Worm (Caenorhabditis elegans) whole organism, L1 larva: ENCODE results near the gene srx-90.

Experiments used
- ama-1 ChIP-seq: fragments of 150-350 bp; optimal IDR thresholded peaks from 2 replicates; lab custom pipeline; 2014
- ceh-82 ChIP-seq, 3 experiments: fragments of 150-350 bp in 1 of 3; sonication (generic microtip) in 2 of 3; optimal IDR thresholded peaks; 2 replicates each; lab custom pipeline; 2014 to 2017; ENCODE audit warnings: missing biosample characterization in 3 of 3, missing genetic modification characterization in 3 of 3
- ces-1 ChIP-seq: fragments of 150-350 bp; optimal IDR thresholded peaks from 2 replicates; lab custom pipeline; 2014; ENCODE audit warnings: missing biosample characterization, missing genetic modification reagents, missing genetic modification characterization
- fos-1 ChIP-seq: fragments of 150-350 bp; optimal IDR thresholded peaks from 2 replicates; lab custom pipeline; 2014; ENCODE audit warnings: missing biosample characterization, missing genetic modification characterization
- lin-13 ChIP-seq: fragments of 150-350 bp; optimal IDR thresholded peaks from 2 replicates; lab custom pipeline; 2014; ENCODE audit warnings: missing biosample characterization, missing genetic modification reagents, missing genetic modification characterization
- lin-15B ChIP-seq: fragments of 150-350 bp; sonication (generic microtip); optimal IDR thresholded peaks from 3 replicates; lab custom pipeline; 2014; ENCODE audit warnings: missing biosample characterization, missing genetic modification characterization
- lsy-2 ChIP-seq, 2 experiments: fragments of 150-350 bp; optimal IDR thresholded peaks; 2 replicates each; lab custom pipeline; 2014; ENCODE audit warnings: missing biosample characterization in 2 of 2, missing genetic modification characterization in 2 of 2
- nhr-237 ChIP-seq: fragments of 150-350 bp; optimal IDR thresholded peaks from 2 replicates; lab custom pipeline; 2014; ENCODE audit warnings: missing biosample characterization, missing genetic modification characterization
- nhr-76 ChIP-seq: sonication (generic microtip); optimal IDR thresholded peaks from 2 replicates; lab custom pipeline; 2017; ENCODE audit warnings: missing biosample characterization, missing genetic modification characterization
- nhr-90 ChIP-seq: sonication (generic microtip); optimal IDR thresholded peaks from 2 replicates; lab custom pipeline; 2016; ENCODE audit warnings: mild to moderate bottlenecking, missing genetic modification characterization, missing compliant biosample characterization; ENCODE audit not compliant: poor library complexity
- rnt-1 ChIP-seq: sonication (generic microtip); optimal IDR thresholded peaks from 2 replicates; lab custom pipeline; 2016; ENCODE audit warnings: mild to moderate bottlenecking, missing genetic modification characterization, moderate library complexity, missing compliant biosample characterization
- unc-62 ChIP-seq: fragments of 150-350 bp; optimal IDR thresholded peaks from 2 replicates; lab custom pipeline; 2014; ENCODE audit warnings: missing biosample characterization, missing genetic modification reagents, missing genetic modification characterization
- unc-86 ChIP-seq: sonication (generic microtip); optimal IDR thresholded peaks from 2 replicates; lab custom pipeline; 2016; ENCODE audit warnings: missing genetic modification characterization, missing compliant biosample characterization
- ztf-11 ChIP-seq, 2 experiments: sonication (generic microtip); optimal IDR thresholded peaks; 2 replicates each; lab custom pipeline; 2016 to 2017; ENCODE audit warnings: missing genetic modification characterization in 2 of 2, missing biosample characterization in 1 of 2, missing compliant biosample characterization in 1 of 2

- TF ChIP-seq unc-62 (GFP tag; lab: Kevin White, UChicago), result no peak
- no peak for TF ChIP-seq nhr-76 (tag; lab: Kevin White, UChicago)
- TF ChIP-seq unc-86 (tag; lab: Kevin White, UChicago), result no peak
- no peak for TF ChIP-seq nhr-237
- TF ChIP-seq lin-13 (GFP tag; lab: Kevin White, UChicago), result no peak
- no peak for TF ChIP-seq ceh-82 (tag; optimal IDR thresholded peaks at IDR 0.05; lab: Kevin White, UChicago)
- TF ChIP-seq ama-1 (lab: Kevin White, UChicago), result no peak
- no peak for TF ChIP-seq nhr-90 (tag; lab: Kevin White, UChicago)
- no peak for TF ChIP-seq ces-1 (GFP tag; lab: Kevin White, UChicago)
- no peak for TF ChIP-seq fos-1 (tag; lab: Kevin White, UChicago)
- TF ChIP-seq ztf-11 (tag; optimal IDR thresholded peaks at IDR 0.05; lab: Kevin White, UChicago), result no peak
- TF ChIP-seq lin-15B (tag; lab: Kevin White, UChicago), result no peak
- TF ChIP-seq rnt-1 (tag; lab: Kevin White, UChicago), result no peak
- no peak for TF ChIP-seq lsy-2 (tag; optimal IDR thresholded peaks at IDR 0.05; lab: Kevin White, UChicago)
These were observed 25.5 kb downstream of the srx-90 start, which contains the start of gene idpp-16 for ce11 chrV:11606424-11606823.
